Fruit fly (Drosophila melanogaster) whole organism, embryonic: Measurements from ENCODE around the gene CG6938.

Experiments
- CG10209 ChIP-seq: fragments of 200-800 bp; sonication (Bioruptor generic); optimal IDR thresholded peaks from 3 replicates; lab custom pipeline; 2017; ENCODE audit warnings: missing biosample characterization, mild to moderate bottlenecking, missing genetic modification characterization, missing genetic modification reagents
- CG14441 ChIP-seq: fragments of 200-800 bp; sonication (Bioruptor generic); IDR thresholded peaks from 2 replicates; pipeline ENCODE4 v1.3.6; 2022; ENCODE audit warnings: missing biosample characterization, missing genetic modification characterization
- Eip74EF ChIP-seq, 2 experiments: fragments of 200-800 bp in 1 of 2; fragments of >200 bp in 1 of 2; sonication (Bioruptor generic) in 1 of 2; optimal IDR thresholded peaks; 2 replicates each; lab custom pipeline; 2017 to 2019; ENCODE audit warnings: missing biosample characterization in 2 of 2, missing genetic modification characterization in 2 of 2, mild to moderate bottlenecking in 1 of 2, moderate library complexity in 1 of 2
- crc ChIP-seq: fragments of 200-800 bp; sonication (Bioruptor generic); optimal IDR thresholded peaks from 2 replicates; lab custom pipeline; 2016; ENCODE audit warnings: missing biosample characterization, missing genetic modification characterization
- emc ChIP-seq: fragments of 200-800 bp; sonication (Bioruptor generic); optimal IDR thresholded peaks from 2 replicates; lab custom pipeline; 2016; ENCODE audit warnings: missing biosample characterization, missing genetic modification characterization

- TF ChIP-seq CG14441 (GFP tag; lab: Robert Waterston, UW) (no peak), CG10209 (GFP tag; lab: Kevin White, UChicago) (no peak), emc (no peak), crc (GFP tag; lab: Kevin White, UChicago) (no peak), Eip74EF (GFP tag; optimal IDR thresholded peaks at IDR 0.05; lab: Kevin White, UChicago) (no peak)
Observed at dm6 chr3L:12028534-12029029, 43.9 kb downstream of the CG6938 start.
